Worm (Caenorhabditis elegans): ENCODE measurements around the gene Y82E9BL.12.
"Not testable (repeated sequence)": the region's sequence is repeated elsewhere in the genome, so short reads cannot be mapped to it uniquely, and the experiment has no call there.

DNA sequence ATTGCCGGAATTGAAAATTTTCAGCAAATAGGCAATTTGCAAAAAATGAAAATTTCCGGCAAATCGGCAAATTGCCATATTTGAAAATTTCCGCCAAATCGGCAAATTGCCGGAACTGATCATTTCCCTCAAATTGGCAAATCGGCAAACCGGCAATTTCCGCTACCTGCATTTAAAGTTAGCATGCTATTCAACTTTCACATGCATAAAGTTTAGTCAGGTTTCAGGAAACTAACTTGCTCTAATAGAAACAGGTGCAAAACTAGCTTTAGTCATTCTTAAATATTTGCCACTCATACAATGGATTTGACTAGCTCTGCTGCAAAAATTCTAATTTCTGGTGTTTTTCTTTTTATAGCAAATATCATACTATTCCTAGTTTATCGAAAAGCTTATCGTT is 45.3 kb upstream of the Y82E9BL.12 start, which contains the start of gene srz-9:
- TF ChIP-seq ztf-29 (GFP tag; IDR thresholded peaks at IDR 0.05); flt-1 (GFP tag; IDR thresholded peaks at IDR 0.05); T22C8.4 (GFP tag; IDR thresholded peaks at IDR 0.05); klf-2 (GFP tag; conservative IDR thresholded peaks at IDR 0.05); ztf-23 (GFP tag; IDR thresholded peaks at IDR 0.05); tab-1 (GFP tag; IDR thresholded peaks at IDR 0.05): not testable (repeated sequence)

All from whole organism, midembryonic.